Fruit fly (Drosophila melanogaster): ENCODE data around the gene Arc42.

The Arc42 gene

DNA sequence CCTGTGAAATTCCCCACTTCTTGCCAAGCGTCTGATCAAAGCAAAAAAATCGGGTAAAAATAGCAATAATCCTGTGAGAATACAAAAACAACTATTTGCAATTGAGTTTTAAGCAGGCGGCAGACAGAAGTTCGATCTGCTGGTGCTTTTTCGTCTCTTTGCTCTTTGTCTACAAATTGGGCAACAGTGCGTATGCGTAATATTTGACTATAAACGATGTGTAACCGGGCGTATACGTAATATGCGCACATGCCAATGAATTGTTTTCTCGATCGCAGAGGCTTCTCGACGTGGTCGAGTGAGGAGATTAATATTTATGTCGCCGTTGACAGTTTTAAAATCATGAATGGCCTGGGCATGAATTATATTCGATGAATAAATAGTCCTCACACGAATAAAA is 17.8 kb downstream of the Arc42 start:
- TF ChIP-seq bab1 (GFP tag; optimal IDR thresholded peaks at IDR 0.05) = no peak

- TF ChIP-seq cnc (optimal IDR thresholded peaks at IDR 0.05) = no peak
- no peak for TF ChIP-seq CG14711 (tag; optimal IDR thresholded peaks at IDR 0.05)
- no peak for TF ChIP-seq Clk (GFP tag; optimal IDR thresholded peaks at IDR 0.05)
- TF ChIP-seq kay (GFP tag; ENCODE audit: borderline replicate concordance) = no peak
- no peak for TF ChIP-seq CG7045 (GFP tag; optimal IDR thresholded peaks at IDR 0.05)
- TF ChIP-seq CG5204 (GFP tag; optimal IDR thresholded peaks at IDR 0.05) = no peak
- TF ChIP-seq CG7101 (tag; optimal IDR thresholded peaks at IDR 0.05) = no peak
- TF ChIP-seq bab1 (GFP tag; optimal IDR thresholded peaks at IDR 0.05) = no peak
- no peak for TF ChIP-seq ovo (GFP tag; optimal IDR thresholded peaks at IDR 0.05)
- no peak for TF ChIP-seq CG1620 (GFP tag; optimal IDR thresholded peaks at IDR 0.05)
- TF ChIP-seq CG12768 (GFP tag; optimal IDR thresholded peaks at IDR 0.05) = no peak
- TF ChIP-seq CG33017 (tag; optimal IDR thresholded peaks at IDR 0.05) = no peak
- no peak for TF ChIP-seq pad (GFP tag; optimal IDR thresholded peaks at IDR 0.05)
- no peak for TF ChIP-seq Mnt (GFP tag; optimal IDR thresholded peaks at IDR 0.05)
- TF ChIP-seq Hr96 (GFP tag; optimal IDR thresholded peaks at IDR 0.05) = no peak
- no peak for TF ChIP-seq cic (GFP tag; optimal IDR thresholded peaks at IDR 0.05)
- TF ChIP-seq tj (GFP tag; optimal IDR thresholded peaks at IDR 0.05) = no peak
- TF ChIP-seq Crg-1 (GFP tag; optimal IDR thresholded peaks at IDR 0.05) = no peak
- TF ChIP-seq toe (GFP tag; optimal IDR thresholded peaks at IDR 0.05) = no peak
These were observed 24.2 kb downstream of the Arc42 start for dm6 chr3R:19901742-19902141.

- no peak for TF ChIP-seq ovo (GFP tag; optimal IDR thresholded peaks at IDR 0.05)
- TF ChIP-seq kay (GFP tag; ENCODE audit: borderline replicate concordance) = no peak
- TF ChIP-seq cic (GFP tag; optimal IDR thresholded peaks at IDR 0.05) = no peak
- TF ChIP-seq pad (GFP tag; optimal IDR thresholded peaks at IDR 0.05) = no peak
- no peak for TF ChIP-seq CG33017 (tag; optimal IDR thresholded peaks at IDR 0.05)
- no peak for TF ChIP-seq CG11617 (GFP tag; optimal IDR thresholded peaks at IDR 0.05)
These were observed 24.8 kb downstream of the Arc42 start for dm6 chr3R:19902328-19902727.

dm6 chr3R:19902926-19903739 is 25.6 kb downstream of the Arc42 start, which contains the start of gene ClpX:
Gene ClpX (minus strand): TSS chr3R:19903689.
- TF ChIP-seq Mnt (GFP tag; optimal IDR thresholded peaks at IDR 0.05) (peak; percentile 82), CG7101 (tag; optimal IDR thresholded peaks at IDR 0.05) (no peak), CG12768 (GFP tag; optimal IDR thresholded peaks at IDR 0.05) (no peak), kay (GFP tag; ENCODE audit: borderline replicate concordance) (no peak), ovo (GFP tag; optimal IDR thresholded peaks at IDR 0.05) (no peak), CG7045 (GFP tag; optimal IDR thresholded peaks at IDR 0.05) (no peak), Hr96 (GFP tag; optimal IDR thresholded peaks at IDR 0.05) (no peak), bab1 (GFP tag; optimal IDR thresholded peaks at IDR 0.05) (peak; percentile 68), cic (GFP tag; optimal IDR thresholded peaks at IDR 0.05) (peak; percentile 37), tj (GFP tag; optimal IDR thresholded peaks at IDR 0.05) (peak; percentile 64), pad (GFP tag; optimal IDR thresholded peaks at IDR 0.05) (peak; percentile 29), Clk (GFP tag; optimal IDR thresholded peaks at IDR 0.05) (no peak), CG11617 (GFP tag; optimal IDR thresholded peaks at IDR 0.05) (peak; percentile 12), toe (GFP tag; optimal IDR thresholded peaks at IDR 0.05) (no peak), CG1620 (GFP tag; optimal IDR thresholded peaks at IDR 0.05) (no peak), Crg-1 (GFP tag; optimal IDR thresholded peaks at IDR 0.05) (no peak), CG5204 (GFP tag; optimal IDR thresholded peaks at IDR 0.05) (no peak), cnc (optimal IDR thresholded peaks at IDR 0.05) (no peak), CG14711 (tag; optimal IDR thresholded peaks at IDR 0.05) (no peak), CG33017 (tag; optimal IDR thresholded peaks at IDR 0.05) (no peak)

DNA sequence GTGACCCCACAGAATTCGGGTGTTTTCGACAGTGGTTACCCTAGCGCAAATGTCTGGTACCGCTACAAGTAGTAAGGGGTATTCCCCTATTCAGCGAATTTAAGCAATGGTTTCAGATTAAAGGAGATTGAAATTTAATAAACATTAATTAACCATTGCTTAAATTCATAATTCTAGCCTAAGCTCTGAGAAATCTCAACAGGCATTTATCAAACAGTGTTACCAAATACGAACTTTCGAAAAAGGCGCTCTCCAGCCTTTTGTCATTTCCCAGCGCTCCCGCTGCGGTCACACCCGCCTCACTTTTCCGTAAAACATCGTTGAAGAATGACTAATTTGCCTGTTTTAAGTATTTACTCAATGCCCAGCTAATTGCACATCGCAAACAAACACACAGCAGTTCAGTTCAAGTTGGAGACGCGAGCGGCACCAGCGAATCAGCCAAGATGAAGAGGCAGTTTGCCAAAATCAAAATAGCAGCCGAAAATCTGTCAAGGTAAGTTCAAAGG is 27.4 kb downstream of the Arc42 start, which contains the start of the genes Surf6 and RhoGAP92B:
TSS of gene Surf6 (minus strand) at position 4 of the 509 bp plus-strand sequence.
TSS of gene RhoGAP92B (plus strand) at position 300 of the 509 bp plus-strand sequence.
- TF ChIP-seq CG11617 (GFP tag; optimal IDR thresholded peaks at IDR 0.05) = peak; percentile 78
- TF ChIP-seq CG33017 (tag; optimal IDR thresholded peaks at IDR 0.05) = peak; percentile 38
- peak; percentile 72 for TF ChIP-seq tj (GFP tag; optimal IDR thresholded peaks at IDR 0.05)
- peak; percentile 92 for TF ChIP-seq bab1 (GFP tag; optimal IDR thresholded peaks at IDR 0.05)
- no peak for TF ChIP-seq cnc (optimal IDR thresholded peaks at IDR 0.05)
- no peak for TF ChIP-seq CG5204 (GFP tag; optimal IDR thresholded peaks at IDR 0.05)
- TF ChIP-seq kay (GFP tag; ENCODE audit: borderline replicate concordance) = peak; percentile 94
- no peak for TF ChIP-seq Hr96 (GFP tag; optimal IDR thresholded peaks at IDR 0.05)
- peak; percentile 80 for TF ChIP-seq cic (GFP tag; optimal IDR thresholded peaks at IDR 0.05)
- peak; percentile 43 for TF ChIP-seq ovo (GFP tag; optimal IDR thresholded peaks at IDR 0.05)
- peak; percentile 46 for TF ChIP-seq Crg-1 (GFP tag; optimal IDR thresholded peaks at IDR 0.05)
- TF ChIP-seq CG1620 (GFP tag; optimal IDR thresholded peaks at IDR 0.05) = peak; percentile 51
- TF ChIP-seq CG7101 (tag; optimal IDR thresholded peaks at IDR 0.05) = peak; percentile 63
- peak; percentile 98 for TF ChIP-seq Mnt (GFP tag; optimal IDR thresholded peaks at IDR 0.05)
- TF ChIP-seq CG7045 (GFP tag; optimal IDR thresholded peaks at IDR 0.05) = peak; percentile 61
- no peak for TF ChIP-seq toe (GFP tag; optimal IDR thresholded peaks at IDR 0.05)
- TF ChIP-seq Clk (GFP tag; optimal IDR thresholded peaks at IDR 0.05) = peak; percentile 36
- peak; percentile 74 for TF ChIP-seq CG14711 (tag; optimal IDR thresholded peaks at IDR 0.05)
- TF ChIP-seq pad (GFP tag; optimal IDR thresholded peaks at IDR 0.05) = peak; percentile 58
- peak; percentile 77 for TF ChIP-seq CG12768 (GFP tag; optimal IDR thresholded peaks at IDR 0.05)
